Worm (Caenorhabditis elegans): ENCODE measurements around the gene unc-8.

ce11 chrIV:7203696-7204095 lies 6.7 kb downstream of the unc-8 start, which contains the start of gene R13A1.3:
- TF ChIP-seq bed-1 (GFP tag; IDR thresholded peaks at IDR 0.05) (no peak), snpc-4 (GFP tag; optimal IDR thresholded peaks at IDR 0.05) (no peak), snpc-4 (tag; optimal IDR thresholded peaks at IDR 0.05) (no peak), lin-35 (GFP tag; optimal IDR thresholded peaks at IDR 0.05) (no peak), dpff-1 (tag; optimal IDR thresholded peaks at IDR 0.05) (no peak), sdz-38 (tag; optimal IDR thresholded peaks at IDR 0.05) (no peak), mel-28 (tag; optimal IDR thresholded peaks at IDR 0.05; ENCODE audit: borderline replicate concordance) (no peak), ama-1 (optimal IDR thresholded peaks at IDR 0.05) (no peak), ama-1 (GFP tag; optimal IDR thresholded peaks at IDR 0.05) (no peak), Y67H2A.10 (GFP tag; conservative IDR thresholded peaks at IDR 0.05) (no peak), hrde-1 (tag; optimal IDR thresholded peaks at IDR 0.05; ENCODE audit: borderline replicate concordance) (no peak), attf-6 (GFP tag; IDR thresholded peaks at IDR 0.05) (no peak), ztf-6 (GFP tag; IDR thresholded peaks at IDR 0.05) (no peak)
